Fruit fly (Drosophila melanogaster): ENCODE results near the gene Arp3.

The Arp3 gene

DNA sequence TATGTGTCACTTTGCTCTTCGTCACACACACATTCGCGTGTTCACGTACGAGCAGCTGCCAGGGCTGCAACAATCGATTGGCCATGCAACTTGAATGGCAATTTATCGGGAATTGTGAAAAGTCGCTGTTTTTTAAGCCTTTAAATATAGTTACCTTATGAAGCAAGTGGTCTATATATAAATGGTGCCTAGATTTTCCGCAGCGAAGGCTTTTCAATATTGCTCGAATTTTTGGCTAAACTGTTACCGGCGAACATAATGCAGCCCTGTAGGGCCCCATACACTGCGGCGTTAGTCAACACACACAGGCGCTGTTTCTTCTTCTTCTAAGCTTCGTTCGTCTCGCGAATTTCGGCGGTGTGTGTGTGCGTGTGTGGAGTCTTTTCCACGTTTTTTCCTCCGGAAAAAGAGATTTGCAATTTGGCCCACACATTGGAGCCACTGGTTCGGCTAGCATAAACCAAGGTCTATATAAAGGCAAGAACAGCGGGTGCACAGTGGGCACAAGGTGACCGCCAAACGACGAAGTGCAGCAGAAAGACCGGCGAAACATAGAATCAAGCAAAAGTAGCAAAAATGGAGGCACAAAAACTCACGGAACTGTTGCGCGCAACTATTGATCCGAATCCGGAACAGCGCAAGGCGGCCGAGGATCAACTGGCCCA, at the start of gene Arp3, which contains the start of gene msk:
Gene Arp3 (minus strand): TSS at position 39 of the 665 bp plus-strand sequence.
Gene msk (plus strand): TSS at position 316 of the 665 bp plus-strand sequence.
- TF ChIP-seq Dll (optimal IDR thresholded peaks at IDR 0.05) (no peak), psq (optimal IDR thresholded peaks at IDR 0.05) (no peak), EcR (GFP tag; optimal IDR thresholded peaks at IDR 0.05) (no peak), CG8478 (optimal IDR thresholded peaks at IDR 0.05) (no peak), pan (optimal IDR thresholded peaks at IDR 0.05) (no peak)

DNA sequence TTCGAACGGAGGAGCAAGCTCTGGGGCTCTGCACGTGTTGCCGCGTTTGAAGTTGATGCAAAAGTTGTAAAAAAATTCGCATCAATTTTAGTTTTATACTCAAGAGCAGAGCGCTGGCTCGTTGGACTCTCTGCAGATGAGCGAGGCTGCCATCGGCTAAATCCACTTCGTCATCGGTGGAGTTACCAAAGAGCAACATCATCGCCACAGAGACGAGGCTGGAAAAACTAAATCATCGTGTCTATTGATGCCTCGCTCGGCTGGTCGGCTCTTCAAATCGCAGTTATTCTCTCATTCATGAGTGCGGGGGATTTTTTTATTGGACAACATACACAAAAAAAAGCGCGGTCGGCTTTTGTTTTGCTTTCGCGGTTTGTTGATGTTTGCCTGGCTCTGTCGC, 49.7 kb upstream of the Arp3 start, which contains the start of gene CG13675:
Gene CG13675 (minus strand): TSS at position 83 of the 400 bp plus-strand sequence.
- no peak for TF ChIP-seq CG8478 (optimal IDR thresholded peaks at IDR 0.05)
- TF ChIP-seq psq (optimal IDR thresholded peaks at IDR 0.05): no peak
- TF ChIP-seq EcR (GFP tag; optimal IDR thresholded peaks at IDR 0.05): no peak
- no peak for TF ChIP-seq pan (optimal IDR thresholded peaks at IDR 0.05)
- TF ChIP-seq usp (GFP tag; optimal IDR thresholded peaks at IDR 0.05): no peak

DNA sequence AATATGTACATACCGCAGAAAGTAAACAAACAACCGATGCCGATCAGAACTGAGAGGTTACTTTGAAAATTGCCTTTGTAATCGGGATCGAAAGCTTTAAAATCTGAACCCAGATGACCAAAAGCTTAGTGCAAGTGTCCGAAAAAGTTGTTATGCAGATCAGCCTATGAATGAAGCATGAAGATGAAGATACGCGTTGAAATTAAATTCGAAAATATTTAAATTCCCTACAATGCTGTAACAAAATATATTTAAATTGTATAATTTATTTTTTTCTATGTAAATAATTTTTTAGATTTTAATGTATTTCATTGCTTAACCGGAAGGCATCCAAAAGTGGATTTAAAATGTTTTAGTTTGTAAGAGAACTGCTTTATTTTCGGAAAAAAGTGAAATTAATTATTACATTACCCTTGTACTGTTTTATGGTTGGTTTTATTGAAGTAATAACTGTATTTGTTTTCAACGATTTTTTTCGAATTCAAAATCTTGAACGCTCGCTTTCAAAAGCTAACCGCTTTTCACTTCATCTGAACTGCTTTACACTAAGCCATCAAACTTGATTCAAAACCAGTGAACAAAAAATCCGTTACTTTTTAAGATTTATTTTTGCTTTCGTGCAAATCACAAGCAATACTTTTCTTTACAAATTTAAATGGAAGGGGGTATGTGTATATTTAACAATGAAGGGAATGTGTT, 44.2 kb upstream of the Arp3 start, which contains the start of gene CG43886:
Gene CG43886 (minus strand): TSS at position 51 of the 699 bp plus-strand sequence.
- TF ChIP-seq usp (GFP tag; optimal IDR thresholded peaks at IDR 0.05) (no peak), psq (optimal IDR thresholded peaks at IDR 0.05) (no peak), Dll (optimal IDR thresholded peaks at IDR 0.05) (no peak), CG8478 (optimal IDR thresholded peaks at IDR 0.05) (no peak), EcR (GFP tag; optimal IDR thresholded peaks at IDR 0.05) (no peak), pan (optimal IDR thresholded peaks at IDR 0.05) (no peak)

- no peak for TF ChIP-seq pan (optimal IDR thresholded peaks at IDR 0.05)
- no peak for TF ChIP-seq Dll (optimal IDR thresholded peaks at IDR 0.05)
- TF ChIP-seq EcR (GFP tag; optimal IDR thresholded peaks at IDR 0.05): no peak
- no peak for TF ChIP-seq psq (optimal IDR thresholded peaks at IDR 0.05)
- TF ChIP-seq usp (GFP tag; optimal IDR thresholded peaks at IDR 0.05): no peak
These were observed 43.1 kb upstream of the Arp3 start, which contains the start of gene CG42445 for dm6 chr3L:8158715-8159380. Gene CG42445, minus strand, starts transcription at chr3L:8158900.

- no peak for TF ChIP-seq CG8478 (optimal IDR thresholded peaks at IDR 0.05)
- no peak for TF ChIP-seq psq (optimal IDR thresholded peaks at IDR 0.05)
- no peak for TF ChIP-seq Dll (optimal IDR thresholded peaks at IDR 0.05)
- no peak for TF ChIP-seq usp (GFP tag; optimal IDR thresholded peaks at IDR 0.05)
- no peak for TF ChIP-seq pan (optimal IDR thresholded peaks at IDR 0.05)
- TF ChIP-seq EcR (GFP tag; optimal IDR thresholded peaks at IDR 0.05): no peak
These were observed 41.4 kb upstream of the Arp3 start for dm6 chr3L:8157079-8157478.

- TF ChIP-seq psq (optimal IDR thresholded peaks at IDR 0.05) (no peak), CG8478 (optimal IDR thresholded peaks at IDR 0.05) (no peak), EcR (GFP tag; optimal IDR thresholded peaks at IDR 0.05) (no peak), pan (optimal IDR thresholded peaks at IDR 0.05) (no peak), Dll (optimal IDR thresholded peaks at IDR 0.05) (no peak), usp (GFP tag; optimal IDR thresholded peaks at IDR 0.05) (no peak)
These were observed 40.5 kb upstream of the Arp3 start for dm6 chr3L:8156199-8156598.

DNA sequence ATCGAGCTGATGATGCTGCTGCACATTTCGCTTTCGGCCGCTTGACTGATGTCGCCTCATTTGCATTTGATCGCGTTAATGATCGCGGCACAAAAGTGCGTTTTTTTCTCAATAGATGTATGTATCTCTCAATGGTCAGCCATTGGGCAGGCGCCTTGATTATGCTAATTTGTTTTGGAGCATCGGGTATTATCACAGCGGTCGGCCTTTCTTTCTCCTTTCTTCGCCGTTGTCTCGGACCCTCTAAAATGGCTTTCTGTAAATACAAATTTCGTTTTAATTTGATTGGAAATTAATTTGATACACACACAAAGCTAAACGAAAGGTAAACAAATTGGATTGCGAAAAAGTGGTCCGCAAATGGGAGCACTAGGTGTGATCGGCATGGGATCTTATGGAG, 39.6 kb upstream of the Arp3 start:
- TF ChIP-seq EcR (GFP tag; optimal IDR thresholded peaks at IDR 0.05) (no peak), usp (GFP tag; optimal IDR thresholded peaks at IDR 0.05) (no peak), CG8478 (optimal IDR thresholded peaks at IDR 0.05) (no peak), Dll (optimal IDR thresholded peaks at IDR 0.05) (no peak)

DNA sequence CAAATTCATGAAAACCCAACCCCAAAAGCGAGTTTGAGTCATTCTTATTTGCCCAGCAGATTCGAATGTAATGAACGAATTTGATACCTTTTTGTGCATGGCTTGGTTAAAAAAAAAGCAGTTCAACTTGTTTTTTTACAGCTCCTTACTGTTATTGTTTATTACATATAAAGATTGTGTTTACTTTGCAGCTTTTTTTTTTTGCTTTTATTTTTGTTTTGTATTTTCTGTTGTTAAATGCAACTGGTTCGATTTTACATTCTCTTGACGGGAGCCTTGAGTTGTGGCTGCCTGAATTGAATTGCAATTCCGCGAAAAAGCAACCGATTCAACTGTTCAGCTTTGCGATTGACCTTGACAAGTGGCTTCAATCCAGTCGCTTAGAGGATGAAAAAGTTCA, 38.8 kb upstream of the Arp3 start:
- TF ChIP-seq Dll (optimal IDR thresholded peaks at IDR 0.05): no peak
- TF ChIP-seq pan (optimal IDR thresholded peaks at IDR 0.05): no peak
- TF ChIP-seq CG8478 (optimal IDR thresholded peaks at IDR 0.05): no peak

DNA sequence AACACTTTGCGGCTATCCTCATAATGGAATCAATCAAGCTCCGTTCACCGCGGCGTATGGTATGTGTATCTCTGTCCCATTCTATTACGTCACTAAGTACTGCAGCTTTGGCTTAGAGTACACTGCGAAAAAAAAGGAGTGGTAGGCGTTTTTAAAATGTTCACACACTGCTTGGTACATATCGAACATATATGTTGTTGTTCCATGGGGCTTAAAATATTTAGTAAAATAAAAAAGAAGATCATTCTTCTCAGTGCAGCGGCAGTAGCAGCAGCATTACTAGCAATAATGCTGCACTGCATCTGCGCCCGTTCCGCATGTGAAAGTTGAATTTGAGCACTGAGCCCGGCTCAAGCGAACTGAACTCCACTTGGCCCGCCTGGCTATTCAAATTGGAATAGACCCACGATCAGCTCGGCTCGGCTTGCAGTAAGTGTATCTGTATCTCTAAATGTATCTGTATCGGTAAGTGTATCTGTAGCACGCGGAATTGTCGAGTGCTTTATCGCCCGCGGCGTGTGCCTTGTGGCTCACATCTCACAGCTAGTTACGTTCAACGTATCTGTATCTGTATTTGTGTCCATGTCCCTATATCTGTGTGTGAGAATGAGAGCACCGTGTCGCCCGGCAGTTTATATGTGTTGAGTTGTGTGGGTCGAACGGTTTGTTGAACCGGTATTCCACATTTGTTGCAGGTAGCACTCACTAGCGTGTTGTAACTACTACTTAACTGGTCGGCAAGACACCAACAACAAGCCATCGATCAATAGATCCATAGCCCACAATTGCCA, 37.7 kb upstream of the Arp3 start:
- TF ChIP-seq CG8478 (optimal IDR thresholded peaks at IDR 0.05) (no peak), pan (optimal IDR thresholded peaks at IDR 0.05) (no peak), Dll (optimal IDR thresholded peaks at IDR 0.05) (no peak), EcR (GFP tag; optimal IDR thresholded peaks at IDR 0.05) (no peak), psq (optimal IDR thresholded peaks at IDR 0.05) (no peak), usp (GFP tag; optimal IDR thresholded peaks at IDR 0.05) (no peak)

DNA sequence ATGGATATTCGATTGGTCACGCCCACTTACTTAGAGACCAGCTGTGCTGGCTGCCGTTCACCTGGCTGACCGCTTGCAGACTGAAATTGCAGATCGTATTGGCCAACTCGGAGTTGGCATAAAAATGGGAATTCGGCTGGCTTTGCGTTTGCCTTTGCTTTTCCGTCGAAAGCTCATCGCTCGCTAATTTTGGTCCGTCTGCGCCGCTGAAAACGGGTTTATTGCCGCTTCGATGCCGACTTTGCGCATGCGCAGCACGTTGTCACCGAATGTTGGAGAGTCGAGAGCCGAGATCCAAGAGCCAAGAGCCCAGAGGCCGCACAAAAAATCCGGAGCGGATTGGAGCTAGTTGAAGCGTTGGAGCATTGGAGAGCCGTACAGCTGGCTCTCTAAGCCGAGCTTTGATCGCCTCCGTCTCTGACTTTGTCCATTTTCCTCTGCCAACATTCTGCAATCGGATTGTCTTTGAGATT, 36.1 kb upstream of the Arp3 start, which contains the start of gene CG13676:
Gene CG13676 (minus strand): TSS at position 87 of the 473 bp plus-strand sequence.
- TF ChIP-seq psq (optimal IDR thresholded peaks at IDR 0.05) (no peak), pan (optimal IDR thresholded peaks at IDR 0.05) (no peak), Dll (optimal IDR thresholded peaks at IDR 0.05) (no peak), CG8478 (optimal IDR thresholded peaks at IDR 0.05) (no peak), usp (GFP tag; optimal IDR thresholded peaks at IDR 0.05) (no peak), EcR (GFP tag; optimal IDR thresholded peaks at IDR 0.05) (no peak)

- TF ChIP-seq Dll (optimal IDR thresholded peaks at IDR 0.05): no peak
- TF ChIP-seq psq (optimal IDR thresholded peaks at IDR 0.05): no peak
- no peak for TF ChIP-seq pan (optimal IDR thresholded peaks at IDR 0.05)
These were observed 35.1 kb upstream of the Arp3 start for dm6 chr3L:8150812-8151211.
